Worm (Caenorhabditis elegans): Measurements from ENCODE around the gene C27D8.3.

The C27D8.3 gene

DNA sequence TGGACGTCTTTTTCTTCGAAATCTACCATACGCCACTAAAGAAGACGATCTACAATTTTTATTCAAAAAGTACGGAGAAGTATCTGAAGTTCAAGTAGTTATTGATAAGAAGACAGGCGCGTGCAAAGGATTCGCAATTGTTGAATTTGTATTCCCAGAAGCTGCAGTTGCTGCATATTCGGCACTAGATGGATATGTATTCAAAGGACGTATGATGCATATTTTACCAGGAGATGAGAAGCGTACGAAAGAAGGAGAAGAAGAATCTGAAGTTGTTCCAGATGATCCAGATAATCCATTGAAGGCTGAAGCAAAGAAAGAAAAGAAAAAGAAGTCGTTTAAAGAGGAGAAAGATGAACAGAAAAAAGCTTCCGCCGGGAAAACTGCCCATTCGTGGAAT, 14.4 kb upstream of the C27D8.3 start:
- TF ChIP-seq nhr-77 (tag; optimal IDR thresholded peaks at IDR 0.05) (no peak), spr-1 (tag; optimal IDR thresholded peaks at IDR 0.05) (no peak), ZK546.5 (tag; optimal IDR thresholded peaks at IDR 0.05) (no peak), skn-1 (tag; optimal IDR thresholded peaks at IDR 0.05) (no peak), Y105C5A.15 (GFP tag; IDR thresholded peaks at IDR 0.05) (no peak), egl-27 (tag; optimal IDR thresholded peaks at IDR 0.05) (no peak), nhr-6 (tag; optimal IDR thresholded peaks at IDR 0.05) (no peak), mxl-3 (GFP tag; optimal IDR thresholded peaks at IDR 0.05) (no peak), nhr-48 (tag; optimal IDR thresholded peaks at IDR 0.05) (no peak), unc-130 (GFP tag; optimal IDR thresholded peaks at IDR 0.05) (no peak), ama-1 (optimal IDR thresholded peaks at IDR 0.05) (no peak), unc-39 (tag; optimal IDR thresholded peaks at IDR 0.05) (no peak), lin-39 (tag; optimal IDR thresholded peaks at IDR 0.05) (no peak), mdl-1 (tag; optimal IDR thresholded peaks at IDR 0.05) (no peak), mes-2 (tag; optimal IDR thresholded peaks at IDR 0.05; ENCODE audit: poor library complexity, severe bottlenecking) (no peak), lin-15B (tag; optimal IDR thresholded peaks at IDR 0.05) (no peak), dmd-8 (GFP tag; IDR thresholded peaks at IDR 0.05) (no peak), ZK337.2 (GFP tag; IDR thresholded peaks at IDR 0.05) (no peak)

DNA sequence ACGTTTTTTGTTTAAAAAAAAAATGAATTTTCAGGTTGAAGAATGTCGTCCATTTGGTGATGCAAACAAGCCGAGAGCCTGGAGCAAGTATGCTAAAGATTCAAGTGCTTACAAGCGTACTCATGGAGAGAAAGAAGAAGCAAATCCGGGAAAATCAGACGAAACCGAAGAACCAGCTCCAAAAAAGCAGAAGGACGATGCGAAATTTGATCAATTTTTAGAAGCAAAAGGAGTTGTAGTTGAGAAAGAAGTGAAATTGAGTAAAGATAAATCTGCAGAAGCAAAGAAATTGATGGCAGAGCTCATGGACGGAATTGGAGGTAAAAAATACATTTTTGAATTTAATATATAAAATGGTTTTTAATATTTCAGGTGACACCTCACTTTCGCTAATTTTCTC, 13.7 kb upstream of the C27D8.3 start:
- TF ChIP-seq tra-1 (GFP tag; IDR thresholded peaks at IDR 0.05) (no peak), madf-9 (GFP tag; conservative IDR thresholded peaks at IDR 0.05) (no peak), pha-4 (GFP tag; IDR thresholded peaks at IDR 0.05) (no peak), pha-4 (tag; optimal IDR thresholded peaks at IDR 0.05) (no peak), egl-27 (tag; optimal IDR thresholded peaks at IDR 0.05) (no peak), nhr-41 (GFP tag; IDR thresholded peaks at IDR 0.05) (no peak), hif-1 (tag; optimal IDR thresholded peaks at IDR 0.05) (no peak), madf-5 (GFP tag; IDR thresholded peaks at IDR 0.05) (no peak), mep-1 (tag; optimal IDR thresholded peaks at IDR 0.05) (no peak), F10B5.3 (tag; optimal IDR thresholded peaks at IDR 0.05) (no peak), Y105C5A.15 (GFP tag; IDR thresholded peaks at IDR 0.05) (no peak)

DNA sequence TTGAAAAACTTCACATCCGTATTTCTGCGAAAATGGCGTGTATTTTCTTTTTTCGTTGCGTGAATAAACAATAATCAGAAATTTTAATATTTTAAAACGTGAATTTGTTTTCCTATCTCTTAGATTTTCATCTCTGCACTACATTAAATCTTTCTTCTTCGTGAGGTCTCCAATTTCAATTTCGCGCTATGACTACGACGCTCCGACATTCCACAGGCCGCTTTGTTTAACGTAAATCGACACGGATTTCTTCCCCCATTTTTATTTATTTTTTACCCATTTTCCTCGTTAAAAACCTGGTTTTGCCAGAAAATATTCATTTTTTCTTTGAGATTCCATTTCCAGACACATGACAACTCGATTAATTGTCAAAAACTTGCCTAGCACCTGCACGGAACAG, 13.1 kb upstream of the C27D8.3 start, which contains the start of the genes T23F6.3 and rbd-1:
Gene T23F6.3, minus strand, starts transcription at position 120 of the 400 bp plus-strand sequence.
Gene rbd-1, plus strand, starts transcription at position 346 of the 400 bp plus-strand sequence.
- TF ChIP-seq ctbp-1 (GFP tag; IDR thresholded peaks at IDR 0.05) (peak; percentile 51; the same call in 1 of the 2 replicates), aha-1 (tag) (no peak), jun-1 (tag; optimal IDR thresholded peaks at IDR 0.05) (peak; percentile 36), D1046.2 (GFP tag; IDR thresholded peaks at IDR 0.05) (no peak), lir-3 (tag; optimal IDR thresholded peaks at IDR 0.05) (no peak), lin-39 (tag; optimal IDR thresholded peaks at IDR 0.05) (no peak), lin-38 (GFP tag; IDR thresholded peaks at IDR 0.05) (peak; percentile 83), nhr-10 (tag; optimal IDR thresholded peaks at IDR 0.05) (no peak), nhr-25 (tag; optimal IDR thresholded peaks at IDR 0.05; ENCODE audit: borderline replicate concordance, insufficient read depth) (no peak), ZK546.5 (tag; optimal IDR thresholded peaks at IDR 0.05) (no peak), ztf-7 (tag; optimal IDR thresholded peaks at IDR 0.05) (peak; percentile 74), vab-7 (GFP tag; IDR thresholded peaks at IDR 0.05) (peak; percentile 66), lsy-2 (tag; optimal IDR thresholded peaks at IDR 0.05) (peak; percentile 15 to 92), dpl-1 (GFP tag; optimal IDR thresholded peaks at IDR 0.05) (peak; percentile 99), unc-62 (GFP tag; optimal IDR thresholded peaks at IDR 0.05 in 1 of 2) (peak in 1 of 2 experiments; percentile 3), unc-62 (tag; optimal IDR thresholded peaks at IDR 0.05) (no peak), ceh-32 (tag; optimal IDR thresholded peaks at IDR 0.05; ENCODE audit: poor library complexity) (no peak), ama-1 (optimal IDR thresholded peaks at IDR 0.05) (no peak), lim-7 (GFP tag; IDR thresholded peaks at IDR 0.05) (no peak), lin-13 (GFP tag; optimal IDR thresholded peaks at IDR 0.05) (peak; percentile 59), ztf-11 (tag; optimal IDR thresholded peaks at IDR 0.05) (no peak), daf-19 (GFP tag; conservative IDR thresholded peaks at IDR 0.05) (no peak), hif-1 (tag; optimal IDR thresholded peaks at IDR 0.05) (peak in 1 of 2 experiments; percentile 79), mdt-29 (GFP tag; IDR thresholded peaks at IDR 0.05) (no peak), unc-39 (tag; optimal IDR thresholded peaks at IDR 0.05) (no peak), tag-97 (GFP tag; IDR thresholded peaks at IDR 0.05) (no peak), ceh-82 (tag; optimal IDR thresholded peaks at IDR 0.05) (no peak), dmd-6 (GFP tag; IDR thresholded peaks at IDR 0.05) (peak; percentile 52; the same call in 1 of the 2 replicates), madf-5 (GFP tag; IDR thresholded peaks at IDR 0.05) (no peak)

All from whole organism, L4 larva.